Worm (Caenorhabditis elegans): ENCODE measurements around the gene his-32.

DNA sequence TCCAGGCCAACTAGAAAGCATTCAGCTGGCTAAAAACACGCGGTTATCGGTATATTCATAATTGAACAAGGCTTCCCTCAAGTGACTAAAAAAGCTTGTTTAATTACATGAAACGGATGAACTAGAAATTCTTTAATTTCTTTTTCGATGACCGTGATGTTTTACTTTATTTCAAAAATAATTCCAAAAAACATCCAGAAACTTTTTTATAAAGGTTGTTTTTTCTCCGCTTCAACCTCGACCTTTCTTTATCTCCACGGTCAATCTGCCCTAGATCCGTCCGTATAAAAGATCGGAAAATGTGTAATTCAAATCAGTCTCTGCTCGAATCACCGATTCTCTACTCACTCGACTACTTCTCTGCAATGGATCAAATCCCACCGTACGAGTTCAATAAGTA lies 11.4 kb downstream of the his-32 start, which contains the start of gene F17E9.5:
- TF ChIP-seq nhr-28 (tag; optimal IDR thresholded peaks at IDR 0.05): no peak
- TF ChIP-seq nhr-10 (tag; optimal IDR thresholded peaks at IDR 0.05): no peak
- no peak for TF ChIP-seq ces-1 (GFP tag; optimal IDR thresholded peaks at IDR 0.05)
- TF ChIP-seq nhr-77 (tag; optimal IDR thresholded peaks at IDR 0.05): no peak
- no peak for TF ChIP-seq fos-1 (tag; optimal IDR thresholded peaks at IDR 0.05)
- TF ChIP-seq ztf-11 (tag; optimal IDR thresholded peaks at IDR 0.05): no peak
- TF ChIP-seq aly-2 (tag; optimal IDR thresholded peaks at IDR 0.05): no peak
- TF ChIP-seq spr-1 (tag; optimal IDR thresholded peaks at IDR 0.05): no peak
- no peak for TF ChIP-seq F44E2.7 (GFP tag; IDR thresholded peaks at IDR 0.05)
- TF ChIP-seq lin-39 (tag; optimal IDR thresholded peaks at IDR 0.05): no peak
- no peak for TF ChIP-seq ceh-32 (tag; optimal IDR thresholded peaks at IDR 0.05; ENCODE audit: poor library complexity)
